Fruit fly (Drosophila melanogaster) whole organism, embryonic: ENCODE results near the gene CG14105.

Experiments
- Blimp-1 ChIP-seq: fragments of 200-800 bp; sonication (Bioruptor generic); optimal IDR thresholded peaks from 3 replicates; lab custom pipeline; 2018; ENCODE audit warnings: missing biosample characterization, missing genetic modification characterization, mild to moderate bottlenecking, moderate library complexity, missing genetic modification reagents
- C15 ChIP-seq: fragments of 200-800 bp; sonication (Bioruptor generic); IDR thresholded peaks from 3 replicates; pipeline ENCODE4 v1.3.6; 2022; ENCODE audit warnings: missing biosample characterization, missing genetic modification characterization
- CG10366 ChIP-seq: fragments of 200-800 bp; sonication (Bioruptor generic); IDR thresholded peaks from 2 replicates; pipeline ENCODE4 v1.3.6; 2022; ENCODE audit warnings: missing biosample characterization, missing genetic modification characterization
- CG10431 ChIP-seq: fragments of 200-800 bp; sonication (Bioruptor generic); optimal IDR thresholded peaks from 3 replicates; lab custom pipeline; 2018; ENCODE audit warnings: missing biosample characterization, mild to moderate bottlenecking, missing genetic modification characterization
- CG15601 ChIP-seq: fragments of 200-800 bp; sonication (Bioruptor generic); optimal IDR thresholded peaks from 3 replicates; lab custom pipeline; 2019; ENCODE audit warnings: missing biosample characterization, mild to moderate bottlenecking, missing genetic modification characterization, moderate library complexity
- CG18476 ChIP-seq: fragments of 200-800 bp; sonication (Bioruptor generic); optimal IDR thresholded peaks from 2 replicates; lab custom pipeline; 2016; ENCODE audit warnings: missing biosample characterization, mild to moderate bottlenecking, missing genetic modification characterization
- CG2129 ChIP-seq: fragments of 200-800 bp; sonication (Bioruptor generic); IDR thresholded peaks from 2 replicates; pipeline ENCODE4 v1.3.6; 2022; ENCODE audit warnings: missing biosample characterization, missing genetic modification characterization; ENCODE audit not compliant: partially characterized antibody
- CG31388 ChIP-seq: fragments of 200-800 bp; sonication (Bioruptor generic); optimal IDR thresholded peaks from 2 replicates; lab custom pipeline; 2016; ENCODE audit warnings: missing biosample characterization, missing genetic modification characterization
- CG34422 ChIP-seq: fragments of 200-800 bp; sonication (Bioruptor generic); IDR thresholded peaks from 3 replicates; pipeline ENCODE4 v1.3.6; 2022; ENCODE audit warnings: missing biosample characterization, missing genetic modification characterization
- CG3847 ChIP-seq: fragments of 200-800 bp; sonication (Bioruptor generic); IDR thresholded peaks from 2 replicates; pipeline ENCODE4 v1.3.6; 2022; ENCODE audit warnings: missing biosample characterization, missing genetic modification characterization
- CG4617 ChIP-seq: fragments of 200-800 bp; sonication (Bioruptor generic); optimal IDR thresholded peaks from 3 replicates; lab custom pipeline; 2016; ENCODE audit warnings: missing biosample characterization, missing genetic modification characterization, borderline replicate concordance
- CG4854 ChIP-seq: fragments of 200-800 bp; sonication (Bioruptor generic); optimal IDR thresholded peaks from 2 replicates; lab custom pipeline; 2016; ENCODE audit warnings: missing biosample characterization, missing genetic modification characterization, inconsistent platforms
- CG5953 ChIP-seq: fragments of 200-800 bp; sonication (Bioruptor generic); IDR thresholded peaks from 2 replicates; pipeline ENCODE4 v1.3.6; 2022; ENCODE audit warnings: missing biosample characterization, missing genetic modification characterization
- CG7987 ChIP-seq: fragments of 200-800 bp; sonication (Bioruptor generic); optimal IDR thresholded peaks from 2 replicates; lab custom pipeline; 2018; ENCODE audit warnings: missing biosample characterization, mild to moderate bottlenecking, missing genetic modification characterization, moderate library complexity
- CG9797 ChIP-seq: fragments of 200-800 bp; sonication (Bioruptor generic); optimal IDR thresholded peaks from 3 replicates; lab custom pipeline; 2018; ENCODE audit warnings: missing biosample characterization, mild to moderate bottlenecking, missing genetic modification characterization
- CHES-1-like ChIP-seq: fragments of 200-800 bp; sonication (Bioruptor generic); optimal IDR thresholded peaks from 2 replicates; lab custom pipeline; 2016; ENCODE audit warnings: missing biosample characterization, missing genetic modification characterization
- E2f2 ChIP-seq: fragments of 200-800 bp; sonication (Bioruptor generic); IDR thresholded peaks from 2 replicates; pipeline ENCODE4 v1.3.6; 2022; ENCODE audit warnings: missing biosample characterization, missing genetic modification characterization
- Ets65A ChIP-seq: fragments of 200-800 bp; sonication (Bioruptor generic); peaks from one replicate; lab custom pipeline; 2016; ENCODE audit warnings: missing biosample characterization, missing genetic modification characterization
- HLH54F ChIP-seq: fragments of 200-800 bp; sonication (Bioruptor generic); optimal IDR thresholded peaks from 3 replicates; lab custom pipeline; 2016; ENCODE audit warnings: missing biosample characterization, missing genetic modification characterization
- Hsf ChIP-seq: fragments of 200-800 bp; sonication (Bioruptor generic); optimal IDR thresholded peaks from 3 replicates; lab custom pipeline; 2016; ENCODE audit warnings: missing biosample characterization, missing genetic modification characterization
- Max ChIP-seq: fragments of 200-800 bp; sonication (Bioruptor generic); optimal IDR thresholded peaks from 2 replicates; lab custom pipeline; 2016; ENCODE audit warnings: missing biosample characterization, mild to moderate bottlenecking, missing genetic modification characterization
- Med ChIP-seq: fragments of 200-800 bp; sonication (Bioruptor generic); peaks from one replicate; lab custom pipeline; 2016; ENCODE audit warnings: missing biosample characterization, missing genetic modification characterization, mild to moderate bottlenecking, inconsistent platforms, moderate library complexity
- Mrtf ChIP-seq: fragments of 200-800 bp; sonication (Bioruptor generic); IDR thresholded peaks from 3 replicates; pipeline ENCODE4 v1.3.6; 2022; ENCODE audit warnings: missing biosample characterization, missing genetic modification characterization
- NC2β ChIP-seq: fragments of 200-800 bp; sonication (Bioruptor generic); optimal IDR thresholded peaks from 2 replicates; lab custom pipeline; 2016; ENCODE audit warnings: missing biosample characterization, missing genetic modification characterization
- Opbp ChIP-seq: fragments of 200-800 bp; sonication (Bioruptor generic); IDR thresholded peaks from 3 replicates; pipeline ENCODE4 v1.3.6; 2022; ENCODE audit warnings: missing biosample characterization, missing genetic modification characterization; ENCODE audit not compliant: partially characterized antibody
- Ssrp ChIP-seq: fragments of 200-800 bp; sonication (Bioruptor generic); optimal IDR thresholded peaks from 2 replicates; lab custom pipeline; 2018; ENCODE audit warnings: missing biosample characterization, mild to moderate bottlenecking, missing genetic modification characterization, moderate library complexity
- Usf ChIP-seq: fragments of 200-800 bp; sonication (Bioruptor generic); optimal IDR thresholded peaks from 2 replicates; lab custom pipeline; 2017; ENCODE audit warnings: missing genotype, missing biosample characterization, missing genetic modification characterization
- cato ChIP-seq: fragments of 200-800 bp; sonication (Bioruptor generic); optimal IDR thresholded peaks from 2 replicates; lab custom pipeline; 2016; ENCODE audit warnings: missing biosample characterization, missing genetic modification characterization, borderline replicate concordance
- da ChIP-seq: fragments of 200-800 bp; sonication (Bioruptor generic); optimal IDR thresholded peaks from 2 replicates; lab custom pipeline; 2016; ENCODE audit warnings: missing biosample characterization, missing genetic modification characterization
- dpn ChIP-seq, 2 experiments: fragments of 200-800 bp; sonication (Bioruptor generic); optimal IDR thresholded peaks; 3 replicates each; lab custom pipeline; 2016; ENCODE audit warnings: missing biosample characterization in 2 of 2, missing genetic modification characterization in 2 of 2
- esg ChIP-seq: fragments of 200-800 bp; sonication (Bioruptor generic); conservative IDR thresholded peaks from 2 replicates; pipeline ENCODE4 v1.3.6; 2022; ENCODE audit warnings: missing biosample characterization, missing genetic modification characterization
- exex ChIP-seq: fragments of 200-800 bp; sonication (Bioruptor generic); optimal IDR thresholded peaks from 4 replicates; lab custom pipeline; 2018; ENCODE audit warnings: missing biosample characterization, mild to moderate bottlenecking, missing genetic modification characterization, moderate library complexity
- gem ChIP-seq: fragments of 200-800 bp; sonication (Bioruptor generic); optimal IDR thresholded peaks from 2 replicates; lab custom pipeline; 2019; ENCODE audit warnings: missing biosample characterization, mild to moderate bottlenecking, missing genetic modification characterization, moderate library complexity
- grn ChIP-seq: fragments of 200-800 bp; sonication (Bioruptor generic); optimal IDR thresholded peaks from 3 replicates; lab custom pipeline; 2017; ENCODE audit warnings: missing biosample characterization, missing genetic modification characterization
- gsb ChIP-seq: fragments of 200-800 bp; sonication (Bioruptor generic); IDR thresholded peaks from 2 replicates; pipeline ENCODE4 v1.3.6; 2022; ENCODE audit warnings: missing biosample characterization, missing genetic modification characterization
- kah ChIP-seq: fragments of 200-800 bp; sonication (Bioruptor generic); optimal IDR thresholded peaks from 2 replicates; lab custom pipeline; 2018; ENCODE audit warnings: missing biosample characterization, mild to moderate bottlenecking, missing genetic modification characterization
- onecut ChIP-seq: fragments of 200-800 bp; sonication (Bioruptor generic); IDR thresholded peaks from 2 replicates; pipeline ENCODE4 v1.3.6; 2022; ENCODE audit warnings: missing biosample characterization, missing genetic modification characterization
- sens ChIP-seq: fragments of 200-800 bp; sonication (Bioruptor generic); peaks from one replicate; lab custom pipeline; 2016; ENCODE audit warnings: missing biosample characterization, missing genetic modification characterization
- zf30C ChIP-seq: fragments of 200-800 bp; sonication (Bioruptor generic); optimal IDR thresholded peaks from 3 replicates; lab custom pipeline; 2018; ENCODE audit warnings: missing biosample characterization, mild to moderate bottlenecking, missing genetic modification characterization
- zfh1 ChIP-seq: fragments of 200-800 bp; sonication (Bioruptor generic); IDR thresholded peaks from 3 replicates; pipeline ENCODE4 v1.3.6; 2022; ENCODE audit warnings: missing biosample characterization, missing genetic modification characterization

CG14105 gene

DNA sequence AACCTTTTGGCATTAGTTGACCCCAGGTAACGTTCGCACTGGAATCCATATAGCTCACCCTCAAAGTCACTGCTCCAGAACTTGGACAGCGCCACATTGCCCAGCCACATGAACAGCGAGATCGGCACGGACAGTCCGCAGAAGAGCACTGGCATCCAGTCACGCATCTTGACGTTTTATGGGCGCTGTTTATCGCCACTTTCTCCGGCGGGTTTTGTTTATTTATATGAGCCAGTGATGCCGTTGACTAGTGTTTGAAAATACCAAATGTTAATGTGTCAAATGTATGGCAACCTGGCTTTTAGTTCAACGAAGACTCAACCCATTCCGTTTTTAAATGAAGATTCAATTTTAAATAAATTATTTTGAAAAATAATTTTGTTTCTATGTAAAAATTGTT lies 38.9 kb downstream of the CG14105 start, which contains the start of gene CG10171 (continued):
- TF ChIP-seq Opbp (GFP tag; lab: Robert Waterston, UW), result peak; percentile 69
- TF ChIP-seq CG10431 (GFP tag; lab: Kevin White, UChicago), result no peak
- no peak for TF ChIP-seq CG18476
- TF ChIP-seq CG34422 (GFP tag; lab: Robert Waterston, UW), result peak; percentile 45; the same call in 1 of the 3 replicates
- no peak for TF ChIP-seq Ets65A (GFP tag; lab: Kevin White, UChicago)
- peak; percentile 8 for TF ChIP-seq CG15601
- TF ChIP-seq CG31388 (GFP tag; lab: Kevin White, UChicago), result no peak
- no peak for TF ChIP-seq zf30C (GFP tag; lab: Kevin White, UChicago)
- TF ChIP-seq grn (GFP tag; lab: Kevin White, UChicago), result no peak
- TF ChIP-seq E2f2, result peak; percentile 80
- no peak for TF ChIP-seq kah (GFP tag; lab: Kevin White, UChicago)
- TF ChIP-seq Max (GFP tag; lab: Kevin White, UChicago), result no peak
- no peak for TF ChIP-seq HLH54F (GFP tag; lab: Kevin White, UChicago)
- TF ChIP-seq Mrtf (GFP tag; lab: Robert Waterston, UW), result no peak
- no peak for TF ChIP-seq NC2β (GFP tag; lab: Kevin White, UChicago)
- no peak for TF ChIP-seq CG9797
- TF ChIP-seq esg (GFP tag; lab: Robert Waterston, UW), result no peak
- TF ChIP-seq Usf (GFP tag; lab: Kevin White, UChicago), result no peak
- TF ChIP-seq, all 482 proteins: peak for 53

- no peak for TF ChIP-seq CG7987 (GFP tag; lab: Kevin White, UChicago)
- TF ChIP-seq CG4854 (GFP tag; lab: Kevin White, UChicago), result no peak
- TF ChIP-seq CG10366 (GFP tag; lab: Robert Waterston, UW), result no peak
- TF ChIP-seq cato (GFP tag; lab: Kevin White, UChicago), result no peak
- no peak for TF ChIP-seq Med (GFP tag; lab: Kevin White, UChicago)
- TF ChIP-seq sens (GFP tag; lab: Kevin White, UChicago), result no peak
- no peak for TF ChIP-seq CG5953 (GFP tag; lab: Robert Waterston, UW)
- no peak for TF ChIP-seq CHES-1-like (GFP tag; lab: Kevin White, UChicago)
- no peak for TF ChIP-seq onecut
- TF ChIP-seq zfh1 (GFP tag; lab: Robert Waterston, UW), result no peak
- no peak for TF ChIP-seq gem (tag; lab: Kevin White, UChicago)
Observed at dm6 chr3L:13384489-13384888, 42.0 kb downstream of the CG14105 start, which contains the start of gene CG14110. TSS of gene CG14110 (plus strand) at chr3L:13384789.

DNA sequence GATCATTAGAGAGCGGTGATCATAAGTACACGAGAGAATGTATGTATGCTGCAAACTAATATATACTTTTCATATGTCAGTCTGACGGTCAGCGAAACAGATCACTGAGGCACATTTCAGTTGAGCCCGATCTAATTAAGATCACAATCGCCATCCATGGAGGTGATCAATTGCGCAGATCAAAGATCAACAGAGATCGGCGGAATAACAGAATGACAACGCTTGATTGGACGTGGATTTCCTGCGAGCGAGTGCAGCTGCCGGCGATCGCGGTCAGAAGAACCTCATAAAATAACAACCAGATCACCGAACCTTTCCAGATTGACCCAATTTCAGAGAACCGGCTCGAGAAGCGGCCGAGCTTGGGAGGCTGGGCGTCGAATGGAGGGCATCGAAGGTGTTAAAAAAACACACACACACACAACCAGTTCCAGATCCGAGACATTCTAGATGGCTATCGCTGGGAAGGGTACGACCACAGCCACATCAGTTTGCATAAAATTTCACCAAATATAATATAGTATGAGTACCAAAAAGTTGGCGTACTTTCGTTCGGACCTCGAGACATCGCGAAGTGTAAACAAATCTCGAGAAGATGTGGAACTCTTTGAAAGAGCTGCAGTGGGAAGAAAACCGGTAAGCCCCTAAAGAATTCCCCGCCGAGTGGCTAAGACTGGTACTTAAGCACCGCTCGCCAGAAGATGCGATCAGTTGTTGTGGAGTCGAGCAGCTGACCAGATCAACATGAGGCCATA lies 44.2 kb downstream of the CG14105 start, which contains the start of gene ImpL1:
Gene ImpL1, plus strand, starts transcription at position 705 of the 755 bp plus-strand sequence.
- TF ChIP-seq Ssrp (tag; lab: Kevin White, UChicago), result no peak
- peak; percentile 36 for TF ChIP-seq Ets65A (GFP tag; lab: Kevin White, UChicago)
- TF ChIP-seq, all 482 proteins: peak for 1

- TF ChIP-seq dpn (GFP tag; optimal IDR thresholded peaks at IDR 0.05; lab: Kevin White, UChicago), result no peak
- TF ChIP-seq Hsf (GFP tag; lab: Kevin White, UChicago), result no peak
- TF ChIP-seq exex (tag; lab: Kevin White, UChicago), result no peak
- peak; percentile 98 for TF ChIP-seq Blimp-1
- TF ChIP-seq gsb, result no peak
- TF ChIP-seq CG2129 (GFP tag; lab: Robert Waterston, UW), result no peak
- TF ChIP-seq CG3847 (GFP tag; lab: Robert Waterston, UW), result no peak
- no peak for TF ChIP-seq C15 (GFP tag; lab: Robert Waterston, UW)
- TF ChIP-seq Ets65A (GFP tag; lab: Kevin White, UChicago), result peak; percentile 26
- no peak for TF ChIP-seq CG4617 (GFP tag; lab: Kevin White, UChicago)
- no peak for TF ChIP-seq da (GFP tag; lab: Kevin White, UChicago)
Observed at dm6 chr3L:13381160-13381559, 45.3 kb downstream of the CG14105 start, which contains the start of gene CG14107. TSS of gene CG14107 (minus strand) at chr3L:13381346.
